Fruit fly (Drosophila melanogaster) whole organism, prepupa: ENCODE data around the gene CG43245.

Experiments used
- Blimp-1 ChIP-seq: fragments of 200-800 bp; sonication (Bioruptor generic); optimal IDR thresholded peaks from 3 replicates; lab custom pipeline; 2017; ENCODE audit warnings: missing biosample characterization, missing genetic modification characterization, mild to moderate bottlenecking, moderate library complexity, missing genetic modification reagents
- CG10669 ChIP-seq: fragments of 200-800 bp; sonication (Bioruptor generic); optimal IDR thresholded peaks from 3 replicates; lab custom pipeline; 2018; ENCODE audit warnings: missing biosample characterization, mild to moderate bottlenecking, missing genetic modification characterization, moderate library complexity
- CG11762 ChIP-seq: fragments of 200-800 bp; sonication (Bioruptor generic); optimal IDR thresholded peaks from 3 replicates; lab custom pipeline; 2016; ENCODE audit warnings: missing biosample characterization, missing genetic modification characterization; ENCODE audit not compliant: insufficient read depth
- CG11902 ChIP-seq: fragments of 200-800 bp; sonication (Bioruptor generic); optimal IDR thresholded peaks from 3 replicates; lab custom pipeline; 2016; ENCODE audit warnings: missing biosample characterization, missing genetic modification characterization
- CG15336 ChIP-seq: fragments of 200-800 bp; sonication (Bioruptor generic); IDR thresholded peaks from 2 replicates; pipeline ENCODE4 v1.3.6; 2022; ENCODE audit warnings: missing biosample characterization, missing genetic modification characterization
- CG1621 ChIP-seq: fragments of 200-800 bp; sonication (Bioruptor generic); optimal IDR thresholded peaks from 3 replicates; lab custom pipeline; 2018; ENCODE audit warnings: missing biosample characterization, mild to moderate bottlenecking, missing genetic modification characterization
- CG16779 ChIP-seq: fragments of 200-800 bp; sonication (Bioruptor generic); optimal IDR thresholded peaks from 3 replicates; lab custom pipeline; 2017; ENCODE audit warnings: missing biosample characterization, mild to moderate bottlenecking, missing genetic modification characterization
- CG3032 ChIP-seq: fragments of 200-800 bp; optimal IDR thresholded peaks from 2 replicates; lab custom pipeline; 2019; ENCODE audit warnings: missing biosample characterization, mild to moderate bottlenecking, missing genetic modification characterization, moderate library complexity
- CG31627 ChIP-seq: fragments of 200-800 bp; sonication (Bioruptor generic); optimal IDR thresholded peaks from 3 replicates; lab custom pipeline; 2016; ENCODE audit warnings: missing biosample characterization, missing genetic modification characterization
- CG32006 ChIP-seq: fragments of 200-800 bp; sonication (Bioruptor generic); optimal IDR thresholded peaks from 3 replicates; lab custom pipeline; 2017; ENCODE audit warnings: missing biosample characterization, mild to moderate bottlenecking, missing genetic modification characterization
- CG34406 ChIP-seq: fragments of 200-800 bp; sonication (Bioruptor generic); optimal IDR thresholded peaks from 3 replicates; lab custom pipeline; 2016; ENCODE audit warnings: missing biosample characterization, missing genetic modification characterization
- CG3919 ChIP-seq: fragments of 200-800 bp; sonication (Bioruptor generic); optimal IDR thresholded peaks from 3 replicates; lab custom pipeline; 2016; ENCODE audit warnings: missing biosample characterization, missing genetic modification characterization
- CG4318 ChIP-seq: fragments of 200-800 bp; sonication (Bioruptor generic); optimal IDR thresholded peaks from 3 replicates; lab custom pipeline; 2017; ENCODE audit warnings: missing biosample characterization, mild to moderate bottlenecking, missing genetic modification characterization
- CG6163 ChIP-seq: fragments of 200-800 bp; sonication (Bioruptor generic); IDR thresholded peaks from 3 replicates; pipeline ENCODE4 v1.3.6; 2022; ENCODE audit warnings: missing biosample characterization, missing genetic modification characterization
- CG6276 ChIP-seq: fragments of 200-800 bp; sonication (Bioruptor generic); optimal IDR thresholded peaks from 2 replicates; lab custom pipeline; 2017; ENCODE audit warnings: missing biosample characterization, mild to moderate bottlenecking, missing genetic modification characterization
- CG6792 ChIP-seq: fragments of 200-800 bp; sonication (Bioruptor generic); optimal IDR thresholded peaks from 3 replicates; lab custom pipeline; 2016; ENCODE audit warnings: missing biosample characterization, missing genetic modification characterization
- CG6808 ChIP-seq: fragments of 200-800 bp; sonication (Bioruptor generic); optimal IDR thresholded peaks from 3 replicates; lab custom pipeline; 2017; ENCODE audit warnings: missing biosample characterization, missing genetic modification characterization, mild to moderate bottlenecking, moderate library complexity, missing genetic modification reagents
- CG6854 ChIP-seq: fragments of 200-800 bp; sonication (Bioruptor generic); optimal IDR thresholded peaks from 2 replicates; lab custom pipeline; 2017; ENCODE audit warnings: missing biosample characterization, mild to moderate bottlenecking, missing genetic modification characterization
- CG7368 ChIP-seq: fragments of 200-800 bp; sonication (Bioruptor generic); optimal IDR thresholded peaks from 3 replicates; lab custom pipeline; 2016; ENCODE audit warnings: missing biosample characterization, missing genetic modification characterization
- CG8119 ChIP-seq: fragments of 200-800 bp; sonication (Bioruptor generic); IDR thresholded peaks from 3 replicates; pipeline ENCODE4 v1.3.6; 2022; ENCODE audit warnings: missing biosample characterization, missing genetic modification characterization
- CG8632 ChIP-seq: fragments of 200-800 bp; sonication (Bioruptor generic); optimal IDR thresholded peaks from 3 replicates; lab custom pipeline; 2016; ENCODE audit warnings: missing biosample characterization, missing genetic modification characterization
- CG9139 ChIP-seq: fragments of 200-800 bp; sonication (Bioruptor generic); optimal IDR thresholded peaks from 3 replicates; lab custom pipeline; 2017; ENCODE audit warnings: missing biosample characterization, mild to moderate bottlenecking, missing genetic modification characterization
- Eip75B ChIP-seq: fragments of 200-800 bp; sonication (Bioruptor generic); optimal IDR thresholded peaks from 3 replicates; lab custom pipeline; 2016; ENCODE audit warnings: missing biosample characterization, missing genetic modification characterization
- Eip78C ChIP-seq: fragments of 200-800 bp; sonication (Bioruptor generic); peaks from one replicate; lab custom pipeline; 2016; ENCODE audit warnings: missing biosample characterization, missing genetic modification characterization
- Eip93F ChIP-seq: fragments of 200-800 bp; sonication (Bioruptor generic); optimal IDR thresholded peaks from 2 replicates; lab custom pipeline; 2016; ENCODE audit warnings: missing biosample characterization, mild to moderate bottlenecking, missing genetic modification characterization
- Ets96B ChIP-seq: fragments of 200-800 bp; optimal IDR thresholded peaks from 2 replicates; lab custom pipeline; 2019; ENCODE audit warnings: missing biosample characterization, mild to moderate bottlenecking, missing genetic modification characterization, moderate library complexity
- Gug ChIP-seq: fragments of 200-800 bp; sonication (Bioruptor generic); IDR thresholded peaks from 2 replicates; pipeline ENCODE4 v1.3.6; 2022; ENCODE audit warnings: missing biosample characterization, missing genetic modification characterization
- Hr38 ChIP-seq: sonication (Bioruptor generic); optimal IDR thresholded peaks from 2 replicates; lab custom pipeline; 2016; ENCODE audit warnings: missing biosample characterization, missing genetic modification characterization
- Hr4 ChIP-seq: fragments of 200-800 bp; sonication (Bioruptor generic); optimal IDR thresholded peaks from 3 replicates; lab custom pipeline; 2016; ENCODE audit warnings: missing biosample characterization, missing genetic modification characterization
- Lpt ChIP-seq: fragments of 200-800 bp; sonication (Bioruptor generic); optimal IDR thresholded peaks from 3 replicates; lab custom pipeline; 2016; ENCODE audit warnings: missing biosample characterization, missing genetic modification characterization
- Met ChIP-seq: fragments of 200-800 bp; sonication (Bioruptor generic); optimal IDR thresholded peaks from 3 replicates; lab custom pipeline; 2016; ENCODE audit warnings: missing biosample characterization, missing genetic modification characterization
- OdsH ChIP-seq: fragments of 200-800 bp; sonication (Bioruptor generic); optimal IDR thresholded peaks from 3 replicates; lab custom pipeline; 2016; ENCODE audit warnings: missing biosample characterization, missing genetic modification characterization
- Smox ChIP-seq: fragments of 200-800 bp; sonication (Bioruptor generic); optimal IDR thresholded peaks from 3 replicates; lab custom pipeline; 2016; ENCODE audit warnings: missing biosample characterization, missing genetic modification characterization
- Sox102F ChIP-seq: fragments of 200-800 bp; sonication (Bioruptor generic); optimal IDR thresholded peaks from 2 replicates; lab custom pipeline; 2016; ENCODE audit warnings: missing biosample characterization, mild to moderate bottlenecking, missing genetic modification characterization
- Sox14 ChIP-seq: fragments of 200-800 bp; sonication (Bioruptor generic); optimal IDR thresholded peaks from 3 replicates; lab custom pipeline; 2016; ENCODE audit warnings: missing biosample characterization, missing genetic modification characterization
- Sox15 ChIP-seq: fragments of 200-800 bp; sonication (Bioruptor generic); optimal IDR thresholded peaks from 3 replicates; lab custom pipeline; 2016; ENCODE audit warnings: missing biosample characterization, missing genetic modification characterization
- achi ChIP-seq: fragments of 200-800 bp; sonication (Bioruptor generic); optimal IDR thresholded peaks from 3 replicates; lab custom pipeline; 2016; ENCODE audit warnings: missing biosample characterization, missing genetic modification characterization
- acj6 ChIP-seq: fragments of 200-800 bp; sonication (Bioruptor generic); optimal IDR thresholded peaks from 3 replicates; lab custom pipeline; 2016; ENCODE audit warnings: missing biosample characterization, missing genetic modification characterization
- cyc ChIP-seq: fragments of 200-800 bp; sonication (Bioruptor generic); optimal IDR thresholded peaks from 3 replicates; lab custom pipeline; 2016; ENCODE audit warnings: missing biosample characterization, missing genetic modification characterization
- dsx ChIP-seq: fragments of 200-800 bp; optimal IDR thresholded peaks from 3 replicates; lab custom pipeline; 2019; ENCODE audit warnings: missing biosample characterization, mild to moderate bottlenecking, missing genetic modification characterization, moderate library complexity; ENCODE audit not compliant: poor library complexity, severe bottlenecking
- eg ChIP-seq: fragments of 200-800 bp; sonication (Bioruptor generic); IDR thresholded peaks from 3 replicates; pipeline ENCODE4 v1.3.6; 2022; ENCODE audit warnings: missing biosample characterization, missing genetic modification characterization
- esn ChIP-seq: fragments of 200-800 bp; sonication (Bioruptor generic); optimal IDR thresholded peaks from 2 replicates; lab custom pipeline; 2016; ENCODE audit warnings: missing biosample characterization, mild to moderate bottlenecking, missing genetic modification characterization, moderate library complexity
- fd59A ChIP-seq: fragments of 200-800 bp; sonication (Bioruptor generic); optimal IDR thresholded peaks from 2 replicates; lab custom pipeline; 2017; ENCODE audit warnings: missing biosample characterization, mild to moderate bottlenecking, missing genetic modification characterization, missing genetic modification reagents
- fd85E ChIP-seq: fragments of 200-800 bp; sonication (Bioruptor generic); optimal IDR thresholded peaks from 3 replicates; lab custom pipeline; 2016; ENCODE audit warnings: missing biosample characterization, missing genetic modification characterization
- fkh ChIP-seq: fragments of 200-800 bp; sonication (Bioruptor generic); optimal IDR thresholded peaks from 3 replicates; lab custom pipeline; 2017; ENCODE audit warnings: missing biosample characterization, mild to moderate bottlenecking, missing genetic modification characterization, moderate library complexity
- net ChIP-seq: fragments of 200-800 bp; sonication (Bioruptor generic); optimal IDR thresholded peaks from 3 replicates; lab custom pipeline; 2016; ENCODE audit warnings: missing biosample characterization, missing genetic modification characterization
- salr ChIP-seq, 2 experiments: fragments of 200-800 bp; sonication (Bioruptor generic); optimal IDR thresholded peaks; 3 replicates each; lab custom pipeline; 2016 to 2018; ENCODE audit warnings: missing biosample characterization in 2 of 2, missing genetic modification characterization in 2 of 2, mild to moderate bottlenecking in 1 of 2
- spab ChIP-seq: fragments of 200-800 bp; sonication (Bioruptor generic); optimal IDR thresholded peaks from 2 replicates; lab custom pipeline; 2017; ENCODE audit warnings: missing biosample characterization, mild to moderate bottlenecking, missing genetic modification characterization, missing genetic modification reagents
- ss ChIP-seq, 2 experiments: fragments of 200-800 bp; sonication (Bioruptor generic); optimal IDR thresholded peaks; 2 replicates in 1 of 2; 3 replicates in 1 of 2; lab custom pipeline; 2017 to 2018; ENCODE audit warnings: mild to moderate bottlenecking in 2 of 2, missing biosample characterization in 2 of 2, missing genetic modification characterization in 2 of 2, moderate library complexity in 1 of 2
- svp ChIP-seq: fragments of 200-800 bp; sonication (Bioruptor generic); peaks from one replicate; lab custom pipeline; 2016; ENCODE audit warnings: missing biosample characterization, missing genetic modification characterization
- vri ChIP-seq: fragments of 200-800 bp; sonication (Bioruptor generic); optimal IDR thresholded peaks from 3 replicates; lab custom pipeline; 2016; ENCODE audit warnings: missing biosample characterization, mild to moderate bottlenecking, missing genetic modification characterization

CG43245 gene

DNA sequence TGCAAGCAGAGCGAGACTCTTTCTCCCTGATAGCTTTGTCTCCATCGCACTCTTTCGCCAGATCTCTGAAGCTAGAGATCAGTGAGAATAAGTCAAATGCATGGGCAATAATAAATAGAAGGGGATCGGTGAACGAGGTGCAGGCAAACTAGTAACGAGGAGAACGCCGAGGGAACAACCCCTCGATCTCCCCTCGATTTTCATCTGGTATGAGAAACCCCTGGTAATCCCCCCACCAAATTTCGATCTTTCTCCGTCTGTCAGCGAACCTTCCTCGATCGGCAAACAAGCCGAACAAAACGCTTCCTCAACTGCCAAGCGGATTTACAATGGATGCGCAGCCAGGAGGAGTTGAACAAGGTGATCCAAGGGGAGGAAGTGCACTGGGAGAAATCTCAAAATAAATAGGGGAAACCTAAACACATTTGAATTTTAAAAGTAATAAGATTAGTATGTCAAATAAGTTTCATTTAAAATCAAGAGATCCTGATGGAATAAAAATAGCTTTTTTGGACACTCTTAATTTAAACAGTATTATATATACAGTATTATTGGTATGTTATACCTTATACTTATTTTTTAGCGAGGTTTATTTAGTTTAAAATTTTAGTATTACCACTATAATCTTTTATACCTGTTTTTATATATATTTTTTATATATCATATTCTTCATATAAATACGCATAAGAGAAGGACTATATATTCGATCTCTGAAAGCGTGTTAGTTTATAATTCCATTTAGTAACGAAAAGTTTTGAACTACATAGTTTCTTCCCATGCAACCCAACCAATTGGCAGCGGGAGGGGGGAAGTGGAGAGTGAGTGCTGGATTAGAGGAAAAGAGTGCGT is 20.2 kb downstream of the CG43245 start:
- TF ChIP-seq vri (GFP tag; lab: Kevin White, UChicago), result no peak
- no peak for TF ChIP-seq CG6163 (GFP tag; lab: Robert Waterston, UW)
- peak; percentile 77 for TF ChIP-seq CG32006 (GFP tag; lab: Kevin White, UChicago)
- TF ChIP-seq Gug (GFP tag; lab: Robert Waterston, UW), result no peak
- peak; percentile 11 for TF ChIP-seq CG6276 (GFP tag; lab: Kevin White, UChicago)
- TF ChIP-seq CG10669 (GFP tag; lab: Kevin White, UChicago), result no peak
- TF ChIP-seq CG15336, result 0 out of 2 replicates have a peak, but pooled peaks have one; percentile 15
- no peak for TF ChIP-seq CG6808 (GFP tag; lab: Kevin White, UChicago)
- TF ChIP-seq Hr4 (GFP tag; lab: Kevin White, UChicago), result peak; percentile 29
- TF ChIP-seq fkh (GFP tag; lab: Kevin White, UChicago), result no peak
- TF ChIP-seq spab (GFP tag; lab: Kevin White, UChicago), result no peak
- TF ChIP-seq eg (GFP tag; lab: Robert Waterston, UW), result no peak
- peak in 1 of 2 experiments; percentile 42 for TF ChIP-seq salr (GFP tag; optimal IDR thresholded peaks at IDR 0.05; lab: Kevin White, UChicago)
- no peak for TF ChIP-seq dsx (GFP tag; lab: Kevin White, UChicago)
- no peak for TF ChIP-seq Smox (GFP tag; lab: Kevin White, UChicago)
- TF ChIP-seq Eip93F (GFP tag; lab: Kevin White, UChicago), result no peak
- TF ChIP-seq acj6 (GFP tag; lab: Kevin White, UChicago), result no peak
- TF ChIP-seq esn (GFP tag; lab: Kevin White, UChicago), result no peak
- no peak for TF ChIP-seq cyc (GFP tag; lab: Kevin White, UChicago)
- TF ChIP-seq CG3919 (GFP tag; lab: Kevin White, UChicago), result no peak
- TF ChIP-seq Hr38, result no peak
- TF ChIP-seq CG4318, result peak; percentile 58
- no peak for TF ChIP-seq ss (GFP tag; optimal IDR thresholded peaks at IDR 0.05; lab: Kevin White, UChicago)
- no peak for TF ChIP-seq Met
- no peak for TF ChIP-seq CG16779 (tag; lab: Kevin White, UChicago)
- TF ChIP-seq Ets96B (tag; lab: Kevin White, UChicago), result no peak
- TF ChIP-seq fd59A (GFP tag; lab: Kevin White, UChicago), result no peak
- peak; percentile 47 for TF ChIP-seq svp (GFP tag; lab: Kevin White, UChicago)
- no peak for TF ChIP-seq CG11762 (GFP tag; lab: Kevin White, UChicago)
- TF ChIP-seq CG9139 (GFP tag; lab: Kevin White, UChicago), result no peak
- no peak for TF ChIP-seq Sox102F (GFP tag; lab: Kevin White, UChicago)
- no peak for TF ChIP-seq CG3032 (tag; lab: Kevin White, UChicago)
- TF ChIP-seq CG11902 (GFP tag; lab: Kevin White, UChicago), result no peak
- no peak for TF ChIP-seq CG7368 (GFP tag; lab: Kevin White, UChicago)
- TF ChIP-seq Lpt (GFP tag; lab: Kevin White, UChicago), result no peak
- no peak for TF ChIP-seq Blimp-1 (GFP tag; lab: Kevin White, UChicago)
- TF ChIP-seq CG8632 (GFP tag; lab: Kevin White, UChicago), result no peak
- no peak for TF ChIP-seq CG31627 (GFP tag; lab: Kevin White, UChicago)
- no peak for TF ChIP-seq CG6792
- no peak for TF ChIP-seq CG1621
- no peak for TF ChIP-seq CG6854
- TF ChIP-seq CG8119, result no peak
- TF ChIP-seq CG34406, result no peak
- TF ChIP-seq Sox15, result no peak
- TF ChIP-seq net (GFP tag; lab: Kevin White, UChicago), result no peak
- no peak for TF ChIP-seq Eip75B (GFP tag; lab: Kevin White, UChicago)
- TF ChIP-seq fd85E (GFP tag; lab: Kevin White, UChicago), result no peak
- no peak for TF ChIP-seq Sox14 (GFP tag; lab: Kevin White, UChicago)
- peak; percentile 15 for TF ChIP-seq achi (GFP tag; lab: Kevin White, UChicago)
- peak; percentile 41 for TF ChIP-seq OdsH (GFP tag; lab: Kevin White, UChicago)
- TF ChIP-seq Eip78C (GFP tag; lab: Kevin White, UChicago), result peak; percentile 81
